Fruit fly (Drosophila melanogaster) whole organism, embryonic: ENCODE results near the gene rt.
A peak's percentile ranks its signal among the peaks of the same experiment; 100 is the strongest.

Source experiments
- Awh ChIP-seq: fragments of 200-800 bp; sonication (Bioruptor generic); IDR thresholded peaks from 2 replicates; pipeline ENCODE4, ENCODE4 v1.3.6; 2022; ENCODE audit warnings: missing biosample characterization, missing genetic modification characterization
- CG10147 ChIP-seq: fragments of 200-800 bp; sonication (Bioruptor generic); optimal IDR thresholded peaks from 2 replicates; lab custom pipeline; 2019; ENCODE audit warnings: missing biosample characterization, mild to moderate bottlenecking, missing genetic modification characterization, moderate library complexity
- CG10543 ChIP-seq: fragments of 200-800 bp; sonication (Bioruptor generic); optimal IDR thresholded peaks from 3 replicates; lab custom pipeline; 2017; ENCODE audit warnings: missing biosample characterization, mild to moderate bottlenecking, missing genetic modification characterization, moderate library complexity
- CG10959 ChIP-seq: fragments of 200-800 bp; sonication (Bioruptor generic); IDR thresholded peaks from 2 replicates; pipeline ENCODE4 v1.3.6; 2022; ENCODE audit warnings: missing biosample characterization, missing genetic modification characterization
- CG12236 ChIP-seq: fragments of 200-800 bp; sonication (Bioruptor generic); optimal IDR thresholded peaks from 2 replicates; lab custom pipeline; 2016; ENCODE audit warnings: missing biosample characterization, missing genetic modification characterization
- CG13287 ChIP-seq: fragments of 200-800 bp; sonication (Bioruptor generic); IDR thresholded peaks from 2 replicates; pipeline ENCODE4 v1.3.6; 2022; ENCODE audit warnings: missing biosample characterization, missing genetic modification characterization; ENCODE audit not compliant: partially characterized antibody
- CG13296 ChIP-seq: fragments of 200-800 bp; sonication (Bioruptor generic); optimal IDR thresholded peaks from 3 replicates; lab custom pipeline; 2018; ENCODE audit warnings: missing biosample characterization, mild to moderate bottlenecking, missing genetic modification characterization
- CG15601 ChIP-seq: fragments of 200-800 bp; sonication (Bioruptor generic); optimal IDR thresholded peaks from 3 replicates; lab custom pipeline; 2019; ENCODE audit warnings: missing biosample characterization, mild to moderate bottlenecking, missing genetic modification characterization, moderate library complexity
- CG17359 ChIP-seq: fragments of 200-800 bp; sonication (Bioruptor generic); optimal IDR thresholded peaks from 3 replicates; lab custom pipeline; 2018; ENCODE audit warnings: missing biosample characterization, mild to moderate bottlenecking, missing genetic modification characterization, moderate library complexity
- CG1832 ChIP-seq: fragments of 200-800 bp; sonication (Bioruptor generic); optimal IDR thresholded peaks from 2 replicates; lab custom pipeline; 2017; ENCODE audit warnings: missing biosample characterization, mild to moderate bottlenecking, missing genetic modification characterization, inconsistent platforms
- CG3065 ChIP-seq: fragments of 200-800 bp; sonication (Bioruptor generic); optimal IDR thresholded peaks from 2 replicates; lab custom pipeline; 2016; ENCODE audit warnings: missing biosample characterization, missing genetic modification characterization
- CG4617 ChIP-seq: fragments of 200-800 bp; sonication (Bioruptor generic); optimal IDR thresholded peaks from 3 replicates; lab custom pipeline; 2016; ENCODE audit warnings: missing biosample characterization, missing genetic modification characterization, borderline replicate concordance
- CG7556 ChIP-seq: fragments of 200-800 bp; sonication (Bioruptor generic); optimal IDR thresholded peaks from 2 replicates; lab custom pipeline; 2017; ENCODE audit warnings: missing biosample characterization, mild to moderate bottlenecking, missing genetic modification characterization
- CG7786 ChIP-seq: fragments of 200-800 bp; sonication (Bioruptor generic); optimal IDR thresholded peaks from 2 replicates; lab custom pipeline; 2016; ENCODE audit warnings: missing biosample characterization, missing genetic modification characterization
- CG9932 ChIP-seq: fragments of 200-800 bp; sonication (Bioruptor generic); IDR thresholded peaks from 2 replicates; pipeline ENCODE4 v1.3.6; 2022; ENCODE audit warnings: missing biosample characterization, missing genetic modification characterization
- CkIIα-i1 ChIP-seq: fragments of 200-800 bp; sonication (Bioruptor generic); IDR thresholded peaks from 2 replicates; pipeline ENCODE4 v1.3.6; 2022; ENCODE audit warnings: missing biosample characterization, missing genetic modification characterization
- Dbx ChIP-seq: fragments of 200-800 bp; sonication (Bioruptor generic); IDR thresholded peaks from 3 replicates; pipeline ENCODE4 v1.3.6; 2022; ENCODE audit warnings: missing biosample characterization, missing genetic modification characterization
- Dek ChIP-seq: fragments of 200-800 bp; sonication (Bioruptor generic); optimal IDR thresholded peaks from 3 replicates; lab custom pipeline; 2019; ENCODE audit warnings: missing biosample characterization, mild to moderate bottlenecking, missing genetic modification characterization, moderate library complexity
- Fer2 ChIP-seq: fragments of 200-800 bp; sonication (Bioruptor generic); optimal IDR thresholded peaks from 2 replicates; lab custom pipeline; 2018; ENCODE audit warnings: missing biosample characterization, mild to moderate bottlenecking, missing genetic modification characterization, moderate library complexity
- Hmx ChIP-seq: fragments of 200-800 bp; sonication (Bioruptor generic); optimal IDR thresholded peaks from 2 replicates; lab custom pipeline; 2016; ENCODE audit warnings: missing biosample characterization, missing genetic modification characterization
- Lim3 ChIP-seq: fragments of 200-800 bp; sonication (Bioruptor generic); IDR thresholded peaks from 2 replicates; pipeline ENCODE4 v1.3.6; 2022; ENCODE audit warnings: missing biosample characterization, missing genetic modification characterization
- MESR4 ChIP-seq: fragments of 200-800 bp; sonication (Bioruptor generic); optimal IDR thresholded peaks from 2 replicates; lab custom pipeline; 2018; ENCODE audit warnings: missing biosample characterization, mild to moderate bottlenecking, missing genetic modification characterization, moderate library complexity
- Max ChIP-seq: fragments of 200-800 bp; sonication (Bioruptor generic); optimal IDR thresholded peaks from 2 replicates; lab custom pipeline; 2016; ENCODE audit warnings: missing biosample characterization, mild to moderate bottlenecking, missing genetic modification characterization
- Mes4 ChIP-seq: fragments of 200-800 bp; sonication (Bioruptor generic); optimal IDR thresholded peaks from 2 replicates; lab custom pipeline; 2016; ENCODE audit warnings: missing biosample characterization, missing genetic modification characterization
- NK7.1 ChIP-seq: fragments of 200-800 bp; sonication (Bioruptor generic); optimal IDR thresholded peaks from 3 replicates; lab custom pipeline; 2016; ENCODE audit warnings: missing biosample characterization, missing genetic modification characterization
- Nf-YC ChIP-seq: fragments of 200-800 bp; optimal IDR thresholded peaks from 3 replicates; lab custom pipeline; 2019; ENCODE audit warnings: missing biosample characterization, mild to moderate bottlenecking, missing genetic modification characterization, moderate library complexity
- Opbp ChIP-seq: fragments of 200-800 bp; sonication (Bioruptor generic); IDR thresholded peaks from 3 replicates; pipeline ENCODE4 v1.3.6; 2022; ENCODE audit warnings: missing biosample characterization, missing genetic modification characterization; ENCODE audit not compliant: partially characterized antibody
- Pdp1 ChIP-seq, 2 experiments: fragments of 200-800 bp; sonication (Bioruptor generic); optimal IDR thresholded peaks; 3 replicates each; lab custom pipeline; 2016; ENCODE audit warnings: missing biosample characterization in 2 of 2, missing genetic modification characterization in 2 of 2, mild to moderate bottlenecking in 1 of 2, moderate library complexity in 1 of 2
- Sry-β ChIP-seq: fragments of 200-800 bp; sonication (Bioruptor generic); optimal IDR thresholded peaks from 2 replicates; lab custom pipeline; 2018; ENCODE audit warnings: missing biosample characterization, mild to moderate bottlenecking, missing genetic modification characterization, moderate library complexity
- bigmax ChIP-seq: fragments of 200-800 bp; sonication (Bioruptor generic); optimal IDR thresholded peaks from 2 replicates; lab custom pipeline; 2018; ENCODE audit warnings: missing biosample characterization, mild to moderate bottlenecking, missing genetic modification characterization
- btn ChIP-seq: fragments of 200-800 bp; sonication (Bioruptor generic); optimal IDR thresholded peaks from 2 replicates; lab custom pipeline; 2016; ENCODE audit warnings: missing biosample characterization, missing genetic modification characterization
- ci ChIP-seq: fragments of 200-800 bp; sonication (Bioruptor generic); IDR thresholded peaks from 3 replicates; pipeline ENCODE4 v1.3.6; 2022; ENCODE audit warnings: missing biosample characterization, missing genetic modification characterization
- corto ChIP-seq: fragments of 200-800 bp; sonication (Bioruptor generic); optimal IDR thresholded peaks from 2 replicates; lab custom pipeline; 2016; ENCODE audit warnings: missing biosample characterization, mild to moderate bottlenecking, missing genetic modification characterization, moderate library complexity
- danr ChIP-seq: fragments of 200-800 bp; sonication (Bioruptor generic); IDR thresholded peaks from 2 replicates; pipeline ENCODE4 v1.3.6; 2022; ENCODE audit warnings: missing biosample characterization, missing genetic modification characterization
- esg ChIP-seq: fragments of 200-800 bp; sonication (Bioruptor generic); conservative IDR thresholded peaks from 2 replicates; pipeline ENCODE4 v1.3.6; 2022; ENCODE audit warnings: missing biosample characterization, missing genetic modification characterization
- fd64A ChIP-seq: fragments of 200-800 bp; sonication (Bioruptor generic); optimal IDR thresholded peaks from 3 replicates; lab custom pipeline; 2018; ENCODE audit warnings: missing biosample characterization, mild to moderate bottlenecking, missing genetic modification characterization
- gce ChIP-seq: fragments of 200-800 bp; sonication (Bioruptor generic); IDR thresholded peaks from 3 replicates; pipeline ENCODE4 v1.3.6; 2022; ENCODE audit warnings: missing biosample characterization, missing genetic modification characterization
- gcm ChIP-seq: fragments of 200-800 bp; sonication (Bioruptor generic); optimal IDR thresholded peaks from 2 replicates; lab custom pipeline; 2019; ENCODE audit warnings: missing biosample characterization, mild to moderate bottlenecking, missing genetic modification characterization, moderate library complexity
- kah ChIP-seq: fragments of 200-800 bp; sonication (Bioruptor generic); optimal IDR thresholded peaks from 2 replicates; lab custom pipeline; 2018; ENCODE audit warnings: missing biosample characterization, mild to moderate bottlenecking, missing genetic modification characterization
- klu ChIP-seq: fragments of 200-800 bp; sonication (Bioruptor generic); IDR thresholded peaks from 2 replicates; pipeline ENCODE4 v1.3.6; 2022; ENCODE audit warnings: missing biosample characterization, missing genetic modification characterization
- lab ChIP-seq: fragments of 200-800 bp; sonication (Bioruptor generic); optimal IDR thresholded peaks from 3 replicates; lab custom pipeline; 2017; ENCODE audit warnings: missing biosample characterization, missing genetic modification characterization, mild to moderate bottlenecking, moderate library complexity, missing genetic modification reagents
- ro ChIP-seq: fragments of 200-800 bp; sonication (Bioruptor generic); IDR thresholded peaks from 2 replicates; pipeline ENCODE4 v1.3.6; 2022; ENCODE audit warnings: missing biosample characterization, missing genetic modification characterization
- run ChIP-seq: fragments of 200-800 bp; sonication (Bioruptor generic); optimal IDR thresholded peaks from 3 replicates; lab custom pipeline; 2018; ENCODE audit warnings: missing biosample characterization, mild to moderate bottlenecking, missing genetic modification characterization
- sim ChIP-seq: fragments of 200-800 bp; sonication (Bioruptor generic); IDR thresholded peaks from 2 replicates; pipeline ENCODE4 v1.3.6; 2022; ENCODE audit warnings: missing biosample characterization, missing genetic modification characterization
- sisA ChIP-seq: fragments of 200-800 bp; sonication (Bioruptor generic); IDR thresholded peaks from 2 replicates; pipeline ENCODE4 v1.3.6; 2022; ENCODE audit warnings: missing biosample characterization, missing genetic modification characterization
- tll ChIP-seq, 2 experiments: fragments of 200-800 bp in 1 of 2; fragments of >200 bp in 1 of 2; sonication (Bioruptor generic) in 1 of 2; optimal IDR thresholded peaks; 2 replicates each; lab custom pipeline; 2017 to 2019; ENCODE audit warnings: missing biosample characterization in 2 of 2, missing genetic modification characterization in 2 of 2, mild to moderate bottlenecking in 1 of 2, moderate library complexity in 1 of 2
- tx ChIP-seq: fragments of 200-800 bp; sonication (Bioruptor generic); optimal IDR thresholded peaks from 2 replicates; lab custom pipeline; 2016; ENCODE audit warnings: missing biosample characterization, missing genetic modification characterization
- vvl ChIP-seq: fragments of 200-800 bp; sonication (Bioruptor generic); IDR thresholded peaks from 2 replicates; pipeline ENCODE4 v1.3.6; 2022; ENCODE audit warnings: missing biosample characterization, missing genetic modification characterization
- wek ChIP-seq: fragments of 200-800 bp; sonication (Bioruptor generic); optimal IDR thresholded peaks from 3 replicates; lab custom pipeline; 2018; ENCODE audit warnings: missing biosample characterization, mild to moderate bottlenecking, missing genetic modification characterization, moderate library complexity
- zf30C ChIP-seq: fragments of 200-800 bp; sonication (Bioruptor generic); optimal IDR thresholded peaks from 3 replicates; lab custom pipeline; 2018; ENCODE audit warnings: missing biosample characterization, mild to moderate bottlenecking, missing genetic modification characterization

rt gene

dm6 chr3L:11554338-11554737 lies 33.2 kb downstream of the rt start (continued):
- TF ChIP-seq Opbp (GFP tag; lab: Robert Waterston, UW) (no peak), CG12236 (GFP tag; lab: Kevin White, UChicago) (peak; percentile 65), bigmax (GFP tag; lab: Kevin White, UChicago) (no peak), lab (GFP tag; lab: Kevin White, UChicago) (peak; percentile 71), Mes4 (GFP tag; lab: Kevin White, UChicago) (peak; percentile 70), CG1832 (GFP tag; lab: Kevin White, UChicago) (no peak), sisA (GFP tag; lab: Robert Waterston, UW) (peak; percentile 79), ro (GFP tag; lab: Robert Waterston, UW) (peak; percentile 67; the same call in 1 of the 2 replicates), CG13296 (GFP tag; lab: Kevin White, UChicago) (no peak), Max (peak; percentile 84), klu (GFP tag; lab: Robert Waterston, UW) (peak; percentile 53; the same call in 1 of the 2 replicates), kah (GFP tag; lab: Kevin White, UChicago) (peak; percentile 67), CG10959 (GFP tag; lab: Robert Waterston, UW) (peak; percentile 95), Fer2 (tag; lab: Kevin White, UChicago) (no peak), CG10147 (GFP tag; lab: Kevin White, UChicago) (peak; percentile 60), danr (GFP tag; lab: Robert Waterston, UW) (peak; percentile 69; the same call in 1 of the 2 replicates), CG9932 (peak; percentile 20; the same call in 1 of the 2 replicates), wek (GFP tag; lab: Kevin White, UChicago) (peak; percentile 38), esg (GFP tag; lab: Robert Waterston, UW) (peak; percentile 51), corto (GFP tag; lab: Kevin White, UChicago) (no peak), MESR4 (GFP tag; lab: Kevin White, UChicago) (peak; percentile 23), sim (GFP tag; lab: Robert Waterston, UW) (peak; percentile 91), ci (GFP tag; lab: Robert Waterston, UW) (peak; percentile 89), tll (GFP tag; optimal IDR thresholded peaks at IDR 0.05; lab: Kevin White, UChicago) (peak in 1 of 2 experiments; percentile 53), CkIIα-i1 (GFP tag; lab: Robert Waterston, UW) (no peak), CG10543 (no peak), NK7.1 (no peak), CG7556 (GFP tag; lab: Kevin White, UChicago) (peak; percentile 80), Lim3 (GFP tag; lab: Robert Waterston, UW) (no peak), tx (GFP tag; lab: Kevin White, UChicago) (peak; percentile 56), CG15601 (tag; lab: Kevin White, UChicago) (peak; percentile 91), gce (GFP tag; lab: Robert Waterston, UW) (peak; percentile 39; the same call in 1 of the 3 replicates), run (peak; percentile 16), gcm (GFP tag; lab: Kevin White, UChicago) (peak; percentile 87), btn (GFP tag; lab: Kevin White, UChicago) (peak; percentile 46), Dbx (GFP tag; lab: Robert Waterston, UW) (0 out of 3 replicates have a peak, but pooled peaks have one; percentile 11), CG13287 (GFP tag; lab: Robert Waterston, UW) (no peak), Pdp1 (GFP tag; optimal IDR thresholded peaks at IDR 0.05; lab: Kevin White, UChicago) (peak; percentile 57 to 78), Dek (peak; percentile 36), zf30C (GFP tag; lab: Kevin White, UChicago) (peak; percentile 89), CG3065 (GFP tag; lab: Kevin White, UChicago) (peak; percentile 73), CG17359 (tag; lab: Kevin White, UChicago) (peak; percentile 79), fd64A (peak; percentile 74), Nf-YC (peak; percentile 18), Hmx (GFP tag; lab: Kevin White, UChicago) (peak; percentile 4), vvl (peak; percentile 96), Awh (GFP tag; lab: Robert Waterston, UW) (peak; percentile 61), CG4617 (GFP tag; lab: Kevin White, UChicago) (peak; percentile 60), Sry-β (peak; percentile 40), CG7786 (GFP tag; lab: Kevin White, UChicago) (peak; percentile 52)
